Fruit fly (Drosophila melanogaster) whole organism, embryonic: Measurements from ENCODE around the gene Cap-D3.

Source experiments
- CG10321 ChIP-seq: fragments of 200-800 bp; sonication (Bioruptor generic); IDR thresholded peaks from 2 replicates; pipeline ENCODE4 v1.3.6; 2022; ENCODE audit warnings: missing biosample characterization, missing genetic modification characterization
- CG10959 ChIP-seq: fragments of 200-800 bp; sonication (Bioruptor generic); IDR thresholded peaks from 2 replicates; pipeline ENCODE4 v1.3.6; 2022; ENCODE audit warnings: missing biosample characterization, missing genetic modification characterization
- CG11560 ChIP-seq: fragments of 200-800 bp; sonication (Bioruptor generic); IDR thresholded peaks from 3 replicates; pipeline ENCODE4 v1.3.6; 2022; ENCODE audit warnings: missing biosample characterization, missing genetic modification characterization
- CG11696 ChIP-seq: fragments of 200-800 bp; sonication (Bioruptor generic); IDR thresholded peaks from 2 replicates; pipeline ENCODE4 v1.3.6; 2022; ENCODE audit warnings: missing biosample characterization, missing genetic modification characterization
- CG1233 ChIP-seq: fragments of 200-800 bp; sonication (Bioruptor generic); optimal IDR thresholded peaks from 4 replicates; lab custom pipeline; 2018; ENCODE audit warnings: missing biosample characterization, mild to moderate bottlenecking, missing genetic modification characterization
- CG12659 ChIP-seq: fragments of 200-800 bp; sonication (Bioruptor generic); optimal IDR thresholded peaks from 3 replicates; lab custom pipeline; 2017; ENCODE audit warnings: mild to moderate bottlenecking, missing biosample characterization, missing genetic modification reagents, missing genetic modification characterization
- CG13296 ChIP-seq: fragments of 200-800 bp; sonication (Bioruptor generic); optimal IDR thresholded peaks from 3 replicates; lab custom pipeline; 2018; ENCODE audit warnings: missing biosample characterization, mild to moderate bottlenecking, missing genetic modification characterization
- CG14965 ChIP-seq: fragments of 200-800 bp; sonication (Bioruptor generic); optimal IDR thresholded peaks from 2 replicates; lab custom pipeline; 2016; ENCODE audit warnings: missing biosample characterization, missing genetic modification characterization, borderline replicate concordance
- CG1529 ChIP-seq: fragments of 200-800 bp; sonication (Bioruptor generic); optimal IDR thresholded peaks from 3 replicates; lab custom pipeline; 2018; ENCODE audit warnings: missing biosample characterization, missing genetic modification characterization
- CG15479 ChIP-seq: fragments of 200-800 bp; sonication (Bioruptor generic); optimal IDR thresholded peaks from 3 replicates; lab custom pipeline; 2019; ENCODE audit warnings: missing biosample characterization, mild to moderate bottlenecking, missing genetic modification characterization, moderate library complexity
- CG18599 ChIP-seq: fragments of 200-800 bp; sonication (Bioruptor generic); optimal IDR thresholded peaks from 3 replicates; lab custom pipeline; 2017; ENCODE audit warnings: missing biosample characterization, missing genetic modification characterization, mild to moderate bottlenecking, moderate library complexity, missing genetic modification reagents
- CG18764 ChIP-seq: fragments of 200-800 bp; sonication (Bioruptor generic); optimal IDR thresholded peaks from 3 replicates; lab custom pipeline; 2016; ENCODE audit warnings: missing biosample characterization, missing genetic modification characterization
- CG2202 ChIP-seq: fragments of 200-800 bp; sonication (Bioruptor generic); optimal IDR thresholded peaks from 2 replicates; lab custom pipeline; 2018; ENCODE audit warnings: missing biosample characterization, mild to moderate bottlenecking, missing genetic modification characterization
- CG3163 ChIP-seq: fragments of 200-800 bp; sonication (Bioruptor generic); optimal IDR thresholded peaks from 3 replicates; lab custom pipeline; 2016; ENCODE audit warnings: missing biosample characterization, missing genetic modification characterization
- CG32532 ChIP-seq: fragments of 200-800 bp; sonication (Bioruptor generic); IDR thresholded peaks from 2 replicates; pipeline ENCODE4 v1.3.6; 2022; ENCODE audit warnings: missing biosample characterization, missing genetic modification characterization
- CG32767 ChIP-seq: fragments of 200-800 bp; sonication (Bioruptor generic); IDR thresholded peaks from 2 replicates; pipeline ENCODE4 v1.3.6; 2022; ENCODE audit warnings: missing biosample characterization, missing genetic modification characterization
- CG4328 ChIP-seq: fragments of 200-800 bp; sonication (Bioruptor generic); optimal IDR thresholded peaks from 3 replicates; lab custom pipeline; 2017; ENCODE audit warnings: missing biosample characterization, missing genetic modification reagents, missing genetic modification characterization
- CG6813 ChIP-seq: fragments of 200-800 bp; sonication (Bioruptor generic); optimal IDR thresholded peaks from 2 replicates; lab custom pipeline; 2017; ENCODE audit warnings: missing biosample characterization, missing genetic modification characterization, mild to moderate bottlenecking, moderate library complexity, missing genetic modification reagents
- CG7745 ChIP-seq: fragments of 200-800 bp; sonication (Bioruptor generic); optimal IDR thresholded peaks from 2 replicates; lab custom pipeline; 2018; ENCODE audit warnings: missing biosample characterization, mild to moderate bottlenecking, missing genetic modification characterization, moderate library complexity
- CG7963 ChIP-seq: fragments of 200-800 bp; sonication (Bioruptor generic); IDR thresholded peaks from 3 replicates; pipeline ENCODE4 v1.3.6; 2022; ENCODE audit warnings: missing biosample characterization, missing genetic modification characterization; ENCODE audit not compliant: partially characterized antibody
- CG8944 ChIP-seq: fragments of 200-800 bp; sonication (Bioruptor generic); optimal IDR thresholded peaks from 3 replicates; lab custom pipeline; 2016; ENCODE audit warnings: missing biosample characterization, missing genetic modification characterization
- D19B ChIP-seq: fragments of 200-800 bp; sonication (Bioruptor generic); optimal IDR thresholded peaks from 2 replicates; lab custom pipeline; 2017; ENCODE audit warnings: missing biosample characterization, mild to moderate bottlenecking, missing genetic modification characterization
- Dbx ChIP-seq: fragments of 200-800 bp; sonication (Bioruptor generic); IDR thresholded peaks from 3 replicates; pipeline ENCODE4 v1.3.6; 2022; ENCODE audit warnings: missing biosample characterization, missing genetic modification characterization
- Dref ChIP-seq: fragments of 200-800 bp; sonication (Bioruptor generic); IDR thresholded peaks from 2 replicates; pipeline ENCODE4 v1.3.6; 2022; ENCODE audit warnings: missing biosample characterization, missing genetic modification characterization
- Gsc ChIP-seq: fragments of 200-800 bp; sonication (Bioruptor generic); IDR thresholded peaks from 2 replicates; pipeline ENCODE4 v1.3.6; 2022; ENCODE audit warnings: missing biosample characterization, missing genetic modification characterization
- Hmr ChIP-seq: fragments of 200-800 bp; sonication (Bioruptor generic); optimal IDR thresholded peaks from 3 replicates; lab custom pipeline; 2017; ENCODE audit warnings: mild to moderate bottlenecking, missing biosample characterization, missing genetic modification reagents, missing genetic modification characterization
- Neu2 ChIP-seq: fragments of 200-800 bp; sonication (Bioruptor generic); optimal IDR thresholded peaks from 3 replicates; lab custom pipeline; 2016; ENCODE audit warnings: missing biosample characterization, missing genetic modification characterization, borderline replicate concordance
- Rx ChIP-seq: fragments of 200-800 bp; sonication (Bioruptor generic); IDR thresholded peaks from 2 replicates; pipeline ENCODE4 v1.3.6; 2022; ENCODE audit warnings: missing biosample characterization, missing genetic modification characterization
- TFAM ChIP-seq: fragments of 200-800 bp; sonication (Bioruptor generic); optimal IDR thresholded peaks from 2 replicates; lab custom pipeline; 2017; ENCODE audit warnings: missing biosample characterization, missing genetic modification characterization, inconsistent platforms
- Trl ChIP-seq, 3 experiments: fragments of >200 bp in 2 of 3; fragments of 200-800 bp in 1 of 3; sonication (Bioruptor generic) in 1 of 3; optimal IDR thresholded peaks; 2 replicates in 1 of 3; 3 replicates in 2 of 3; lab custom pipeline; 2016 to 2017; ENCODE audit warnings: missing biosample characterization in 1 of 3, missing genetic modification characterization in 1 of 3
- Xbp1 ChIP-seq: fragments of 200-800 bp; sonication (Bioruptor generic); optimal IDR thresholded peaks from 3 replicates; lab custom pipeline; 2016; ENCODE audit warnings: missing biosample characterization, mild to moderate bottlenecking, missing genetic modification characterization
- ab ChIP-seq: fragments of 200-800 bp; sonication (Bioruptor generic); optimal IDR thresholded peaks from 2 replicates; lab custom pipeline; 2016; ENCODE audit warnings: missing biosample characterization, missing genetic modification characterization
- cg ChIP-seq: fragments of 200-800 bp; sonication (Bioruptor generic); optimal IDR thresholded peaks from 3 replicates; lab custom pipeline; 2019; ENCODE audit warnings: missing biosample characterization, mild to moderate bottlenecking, missing genetic modification characterization, moderate library complexity
- chinmo ChIP-seq: fragments of 200-800 bp; sonication (Bioruptor generic); IDR thresholded peaks from 4 replicates; pipeline ENCODE4 v1.3.6; 2022; ENCODE audit warnings: missing biosample characterization, missing genetic modification characterization; ENCODE audit not compliant: partially characterized antibody
- crc ChIP-seq: fragments of 200-800 bp; sonication (Bioruptor generic); optimal IDR thresholded peaks from 2 replicates; lab custom pipeline; 2016; ENCODE audit warnings: missing biosample characterization, missing genetic modification characterization
- dan ChIP-seq: fragments of 200-800 bp; sonication (Bioruptor generic); IDR thresholded peaks from 2 replicates; pipeline ENCODE4 v1.3.6; 2022; ENCODE audit warnings: missing biosample characterization, missing genetic modification characterization
- dmrt11E ChIP-seq: fragments of 200-800 bp; sonication (Bioruptor generic); optimal IDR thresholded peaks from 3 replicates; lab custom pipeline; 2018; ENCODE audit warnings: missing biosample characterization, mild to moderate bottlenecking, missing genetic modification characterization, moderate library complexity
- fd3F ChIP-seq: fragments of 200-800 bp; sonication (Bioruptor generic); optimal IDR thresholded peaks from 2 replicates; lab custom pipeline; 2018; ENCODE audit warnings: missing biosample characterization, mild to moderate bottlenecking, missing genetic modification characterization, moderate library complexity
- jumu ChIP-seq: fragments of 200-800 bp; sonication (Bioruptor generic); optimal IDR thresholded peaks from 3 replicates; lab custom pipeline; 2016; ENCODE audit warnings: missing biosample characterization, missing genetic modification characterization
- mam ChIP-seq: fragments of 200-800 bp; sonication (Bioruptor generic); optimal IDR thresholded peaks from 3 replicates; lab custom pipeline; 2016; ENCODE audit warnings: missing biosample characterization, missing genetic modification characterization
- pb ChIP-seq: fragments of 200-800 bp; sonication (Bioruptor generic); optimal IDR thresholded peaks from 3 replicates; lab custom pipeline; 2016; ENCODE audit warnings: missing biosample characterization, missing genetic modification characterization
- pnt ChIP-seq: fragments of 200-800 bp; sonication (Bioruptor generic); optimal IDR thresholded peaks from 3 replicates; lab custom pipeline; 2016; ENCODE audit warnings: missing biosample characterization, missing genetic modification characterization
- prd ChIP-seq, 3 experiments: fragments of >200 bp in 2 of 3; fragments of 200-800 bp in 1 of 3; sonication (Bioruptor generic) in 1 of 3; optimal IDR thresholded peaks in 2 of 3; IDR thresholded peaks in 1 of 3; 2 replicates in 2 of 3; 3 replicates in 1 of 3; pipeline versions ENCODE4 v1.3.6 to Lab custom; 2017 to 2022; ENCODE audit warnings: missing biosample characterization in 1 of 3, missing genetic modification characterization in 1 of 3
- ranshi ChIP-seq: fragments of 200-800 bp; sonication (Bioruptor generic); IDR thresholded peaks from 2 replicates; pipeline ENCODE4 v1.3.6; 2022; ENCODE audit warnings: missing biosample characterization, missing genetic modification characterization
- seq ChIP-seq: fragments of 200-800 bp; sonication (Bioruptor generic); IDR thresholded peaks from 2 replicates; pipeline ENCODE4 v1.3.6; 2022; ENCODE audit warnings: missing biosample characterization, missing genetic modification characterization
- slp2 ChIP-seq: fragments of 200-800 bp; sonication (Bioruptor generic); optimal IDR thresholded peaks from 2 replicates; lab custom pipeline; 2016; ENCODE audit warnings: missing biosample characterization, missing genetic modification characterization
- tin ChIP-seq: fragments of 200-800 bp; sonication (Bioruptor generic); optimal IDR thresholded peaks from 3 replicates; lab custom pipeline; 2016; ENCODE audit warnings: missing biosample characterization, missing genetic modification characterization
- wdn ChIP-seq: fragments of 200-800 bp; sonication (Bioruptor generic); IDR thresholded peaks from 2 replicates; pipeline ENCODE4 v1.3.6; 2022; ENCODE audit warnings: missing biosample characterization, missing genetic modification characterization
- zen ChIP-seq: fragments of 200-800 bp; sonication (Bioruptor generic); optimal IDR thresholded peaks from 3 replicates; lab custom pipeline; 2018; ENCODE audit warnings: missing biosample characterization, mild to moderate bottlenecking, missing genetic modification characterization, moderate library complexity

The Cap-D3 gene

dm6 chr2L:5476699-5477098 lies 49.0 kb upstream of the Cap-D3 start (continued):
- TF ChIP-seq tin (peak; percentile 89), CG13296 (GFP tag; lab: Kevin White, UChicago) (no peak), fd3F (GFP tag; lab: Kevin White, UChicago) (peak; percentile 35), pnt (peak; percentile 96), zen (tag; lab: Kevin White, UChicago) (peak; percentile 63), CG11560 (tag; lab: Robert Waterston, UW) (peak; percentile 46; the same call in 1 of the 3 replicates), Xbp1 (peak; percentile 77), Neu2 (GFP tag; lab: Kevin White, UChicago) (peak; percentile 73), Dref (GFP tag; lab: Robert Waterston, UW) (no peak), mam (GFP tag; lab: Kevin White, UChicago) (peak; percentile 85), chinmo (GFP tag; lab: Robert Waterston, UW) (no peak), dmrt11E (peak; percentile 92), CG7745 (tag; lab: Kevin White, UChicago) (peak; percentile 29), CG3163 (GFP tag; lab: Kevin White, UChicago) (peak; percentile 67), CG4328 (GFP tag; lab: Kevin White, UChicago) (peak; percentile 6), CG7963 (GFP tag; lab: Robert Waterston, UW) (no peak), pb (GFP tag; lab: Kevin White, UChicago) (peak; percentile 79), slp2 (peak; percentile 94), crc (GFP tag; lab: Kevin White, UChicago) (peak; percentile 82), D19B (peak; percentile 11), Trl (optimal IDR thresholded peaks at IDR 0.05; lab: Kevin White, UChicago) (no peak), Trl (GFP tag; optimal IDR thresholded peaks at IDR 0.05; lab: Kevin White, UChicago) (peak; percentile 83), CG18599 (GFP tag; lab: Kevin White, UChicago) (peak; percentile 60), Hmr (peak; percentile 63), CG32532 (GFP tag; lab: Robert Waterston, UW) (no peak; the same call in 1 of the 2 replicates), CG14965 (GFP tag; lab: Kevin White, UChicago) (peak; percentile 37), seq (GFP tag; lab: Robert Waterston, UW) (peak; percentile 68), CG11696 (GFP tag; lab: Robert Waterston, UW) (peak; percentile 68; the same call in 1 of the 2 replicates), CG1529 (GFP tag; lab: Kevin White, UChicago) (peak; percentile 88), ranshi (GFP tag; lab: Robert Waterston, UW) (peak; percentile 85), jumu (GFP tag; lab: Kevin White, UChicago) (peak; percentile 93), wdn (GFP tag; lab: Robert Waterston, UW) (peak; percentile 68), Rx (GFP tag; lab: Robert Waterston, UW) (peak; percentile 86), CG1233 (GFP tag; lab: Kevin White, UChicago) (peak; percentile 60), CG12659 (GFP tag; lab: Kevin White, UChicago) (peak; percentile 69), cg (GFP tag; lab: Kevin White, UChicago) (no peak), prd (optimal IDR thresholded peaks at IDR 0.05; lab: Kevin White, UChicago) (no peak), prd (GFP tag; IDR thresholded peaks at IDR 0.05; lab: Robert Waterston, UW) (peak; percentile 92), CG8944 (GFP tag; lab: Kevin White, UChicago) (peak; percentile 93), CG15479 (GFP tag; lab: Kevin White, UChicago) (no peak), CG18764 (GFP tag; lab: Kevin White, UChicago) (peak; percentile 64), Gsc (GFP tag; lab: Robert Waterston, UW) (peak; percentile 75), CG10321 (peak; percentile 41; the same call in 1 of the 2 replicates), CG6813 (GFP tag; lab: Kevin White, UChicago) (peak; percentile 59), Dbx (GFP tag; lab: Robert Waterston, UW) (no peak; the same call in 1 of the 3 replicates), ab (GFP tag; lab: Kevin White, UChicago) (peak; percentile 82), CG2202 (tag; lab: Kevin White, UChicago) (peak; percentile 86), CG32767 (peak; percentile 72; the same call in 1 of the 2 replicates), TFAM (GFP tag; lab: Kevin White, UChicago) (peak; percentile 19), dan (GFP tag; lab: Robert Waterston, UW) (peak; percentile 89), CG10959 (GFP tag; lab: Robert Waterston, UW) (peak; percentile 90)
